Fruit fly (Drosophila melanogaster) whole organism, embryonic: ENCODE results near the gene Cyp1.
A peak's percentile ranks its signal among the peaks of the same experiment; 100 is the strongest.

Experiments
- Asciz ChIP-seq: fragments of 200-800 bp; sonication (Bioruptor generic); optimal IDR thresholded peaks from 2 replicates; lab custom pipeline; 2017; ENCODE audit warnings: missing biosample characterization, mild to moderate bottlenecking, missing genetic modification characterization, missing genetic modification reagents
- Atf-2 ChIP-seq: fragments of 200-800 bp; sonication (Bioruptor generic); optimal IDR thresholded peaks from 2 replicates; lab custom pipeline; 2016; ENCODE audit warnings: missing biosample characterization, missing genetic modification characterization
- Awh ChIP-seq: fragments of 200-800 bp; sonication (Bioruptor generic); IDR thresholded peaks from 2 replicates; pipeline ENCODE4, ENCODE4 v1.3.6; 2022; ENCODE audit warnings: missing biosample characterization, missing genetic modification characterization
- Bdp1 ChIP-seq: fragments of 200-800 bp; sonication (Bioruptor generic); optimal IDR thresholded peaks from 3 replicates; lab custom pipeline; 2016; ENCODE audit warnings: missing biosample characterization, missing genetic modification characterization
- Bteb2 ChIP-seq: fragments of 200-800 bp; sonication (Bioruptor generic); optimal IDR thresholded peaks from 2 replicates; lab custom pipeline; 2016; ENCODE audit warnings: missing biosample characterization, missing genetic modification characterization
- CG11085 ChIP-seq: fragments of 200-800 bp; sonication (Bioruptor generic); IDR thresholded peaks from 2 replicates; pipeline ENCODE4 v1.3.6; 2022; ENCODE audit warnings: missing biosample characterization, missing genetic modification characterization
- CG12155 ChIP-seq: fragments of 200-800 bp; sonication (Bioruptor generic); optimal IDR thresholded peaks from 3 replicates; lab custom pipeline; 2016; ENCODE audit warnings: missing biosample characterization, missing genetic modification characterization
- CG14710 ChIP-seq: fragments of 200-800 bp; sonication (Bioruptor generic); optimal IDR thresholded peaks from 3 replicates; lab custom pipeline; 2019; ENCODE audit warnings: missing biosample characterization, mild to moderate bottlenecking, missing genetic modification characterization, moderate library complexity
- CG1529 ChIP-seq: fragments of 200-800 bp; sonication (Bioruptor generic); optimal IDR thresholded peaks from 3 replicates; lab custom pipeline; 2018; ENCODE audit warnings: missing biosample characterization, missing genetic modification characterization
- CG15479 ChIP-seq: fragments of 200-800 bp; sonication (Bioruptor generic); optimal IDR thresholded peaks from 3 replicates; lab custom pipeline; 2019; ENCODE audit warnings: missing biosample characterization, mild to moderate bottlenecking, missing genetic modification characterization, moderate library complexity
- CG16779 ChIP-seq: fragments of 200-800 bp; sonication (Bioruptor generic); IDR thresholded peaks from 2 replicates; pipeline ENCODE4 v1.3.6; 2022; ENCODE audit warnings: missing biosample characterization, missing genetic modification characterization
- CG18599 ChIP-seq: fragments of 200-800 bp; sonication (Bioruptor generic); optimal IDR thresholded peaks from 3 replicates; lab custom pipeline; 2017; ENCODE audit warnings: missing biosample characterization, missing genetic modification characterization, mild to moderate bottlenecking, moderate library complexity, missing genetic modification reagents
- CG2116 ChIP-seq: fragments of 200-800 bp; sonication (Bioruptor generic); optimal IDR thresholded peaks from 3 replicates; lab custom pipeline; 2018; ENCODE audit warnings: missing biosample characterization, mild to moderate bottlenecking, missing genetic modification characterization
- CG34376 ChIP-seq: fragments of 200-800 bp; sonication (Bioruptor generic); optimal IDR thresholded peaks from 2 replicates; lab custom pipeline; 2018; ENCODE audit warnings: missing biosample characterization, mild to moderate bottlenecking, missing genetic modification characterization
- CG5953 ChIP-seq: fragments of 200-800 bp; sonication (Bioruptor generic); IDR thresholded peaks from 2 replicates; pipeline ENCODE4 v1.3.6; 2022; ENCODE audit warnings: missing biosample characterization, missing genetic modification characterization
- CG6272 ChIP-seq: fragments of 200-800 bp; sonication (Bioruptor generic); IDR thresholded peaks from 2 replicates; pipeline ENCODE4 v1.3.6; 2022; ENCODE audit warnings: missing biosample characterization, missing genetic modification characterization
- Dad ChIP-seq: fragments of 200-800 bp; sonication (Bioruptor generic); optimal IDR thresholded peaks from 3 replicates; lab custom pipeline; 2016; ENCODE audit warnings: missing biosample characterization, missing genetic modification characterization
- Deaf1 ChIP-seq: fragments of 200-800 bp; optimal IDR thresholded peaks from 3 replicates; lab custom pipeline; 2019; ENCODE audit warnings: missing biosample characterization, mild to moderate bottlenecking, missing genetic modification characterization, moderate library complexity
- Dip2 ChIP-seq: fragments of 200-800 bp; sonication (Bioruptor generic); IDR thresholded peaks from 2 replicates; pipeline ENCODE4 v1.3.6; 2022; ENCODE audit warnings: missing biosample characterization, missing genetic modification characterization
- Ets65A ChIP-seq: fragments of 200-800 bp; sonication (Bioruptor generic); peaks from one replicate; lab custom pipeline; 2016; ENCODE audit warnings: missing biosample characterization, missing genetic modification characterization
- MTF-1 ChIP-seq: fragments of 200-800 bp; sonication (Bioruptor generic); optimal IDR thresholded peaks from 2 replicates; lab custom pipeline; 2018; ENCODE audit warnings: missing biosample characterization, mild to moderate bottlenecking, missing genetic modification characterization, borderline replicate concordance
- Myb ChIP-seq: fragments of 200-800 bp; sonication (Bioruptor generic); optimal IDR thresholded peaks from 2 replicates; lab custom pipeline; 2016; ENCODE audit warnings: missing biosample characterization, missing genetic modification characterization
- NFAT ChIP-seq: fragments of 200-800 bp; sonication (Bioruptor generic); IDR thresholded peaks from 2 replicates; pipeline ENCODE4 v1.3.6; 2022; ENCODE audit warnings: missing biosample characterization, missing genetic modification characterization
- NK7.1 ChIP-seq: fragments of 200-800 bp; sonication (Bioruptor generic); optimal IDR thresholded peaks from 3 replicates; lab custom pipeline; 2016; ENCODE audit warnings: missing biosample characterization, missing genetic modification characterization
- Neu2 ChIP-seq: fragments of 200-800 bp; sonication (Bioruptor generic); optimal IDR thresholded peaks from 3 replicates; lab custom pipeline; 2016; ENCODE audit warnings: missing biosample characterization, missing genetic modification characterization, borderline replicate concordance
- Oaz ChIP-seq: fragments of 200-800 bp; sonication (Bioruptor generic); IDR thresholded peaks from 2 replicates; pipeline ENCODE4 v1.3.6; 2022; ENCODE audit warnings: missing biosample characterization, missing genetic modification characterization
- Ptx1 ChIP-seq: fragments of 200-800 bp; sonication (Bioruptor generic); IDR thresholded peaks from 2 replicates; pipeline ENCODE4 v1.3.6; 2022; ENCODE audit warnings: missing biosample characterization, missing genetic modification characterization
- Vsx1 ChIP-seq: fragments of 200-800 bp; sonication (Bioruptor generic); optimal IDR thresholded peaks from 2 replicates; lab custom pipeline; 2017; ENCODE audit warnings: missing biosample characterization, mild to moderate bottlenecking, missing genetic modification characterization, missing genetic modification reagents
- YL-1 ChIP-seq: fragments of 200-800 bp; sonication (Bioruptor generic); optimal IDR thresholded peaks from 3 replicates; lab custom pipeline; 2017; ENCODE audit warnings: missing biosample characterization, mild to moderate bottlenecking, missing genetic modification characterization
- caup ChIP-seq: fragments of 200-800 bp; sonication (Bioruptor generic); optimal IDR thresholded peaks from 3 replicates; lab custom pipeline; 2017; ENCODE audit warnings: missing biosample characterization, mild to moderate bottlenecking, missing genetic modification characterization, moderate library complexity; ENCODE audit not compliant: severe bottlenecking
- chinmo ChIP-seq: fragments of 200-800 bp; sonication (Bioruptor generic); IDR thresholded peaks from 4 replicates; pipeline ENCODE4 v1.3.6; 2022; ENCODE audit warnings: missing biosample characterization, missing genetic modification characterization; ENCODE audit not compliant: partially characterized antibody
- chn ChIP-seq: fragments of 200-800 bp; sonication (Bioruptor generic); optimal IDR thresholded peaks from 2 replicates; lab custom pipeline; 2016; ENCODE audit warnings: missing biosample characterization, missing genetic modification characterization
- da ChIP-seq: fragments of 200-800 bp; sonication (Bioruptor generic); optimal IDR thresholded peaks from 2 replicates; lab custom pipeline; 2016; ENCODE audit warnings: missing biosample characterization, missing genetic modification characterization
- dan ChIP-seq: fragments of 200-800 bp; sonication (Bioruptor generic); IDR thresholded peaks from 2 replicates; pipeline ENCODE4 v1.3.6; 2022; ENCODE audit warnings: missing biosample characterization, missing genetic modification characterization
- dmrt99B ChIP-seq: fragments of 200-800 bp; sonication (Bioruptor generic); optimal IDR thresholded peaks from 2 replicates; lab custom pipeline; 2018; ENCODE audit warnings: missing biosample characterization, mild to moderate bottlenecking, missing genetic modification characterization, moderate library complexity
- emc ChIP-seq: fragments of 200-800 bp; sonication (Bioruptor generic); optimal IDR thresholded peaks from 2 replicates; lab custom pipeline; 2016; ENCODE audit warnings: missing biosample characterization, missing genetic modification characterization
- kah ChIP-seq: fragments of 200-800 bp; sonication (Bioruptor generic); optimal IDR thresholded peaks from 2 replicates; lab custom pipeline; 2018; ENCODE audit warnings: missing biosample characterization, mild to moderate bottlenecking, missing genetic modification characterization
- ken ChIP-seq: fragments of 200-800 bp; sonication (Bioruptor generic); IDR thresholded peaks from 3 replicates; pipeline ENCODE4 v1.3.6; 2022; ENCODE audit warnings: missing biosample characterization, missing genetic modification characterization
- knrl ChIP-seq: fragments of 200-800 bp; sonication (Bioruptor generic); IDR thresholded peaks from 3 replicates; pipeline ENCODE4 v1.3.6; 2022; ENCODE audit warnings: missing biosample characterization, missing genetic modification characterization; ENCODE audit not compliant: partially characterized antibody
- mld ChIP-seq: fragments of 200-800 bp; sonication (Bioruptor generic); IDR thresholded peaks from 3 replicates; pipeline ENCODE4 v1.3.6; 2022; ENCODE audit warnings: missing biosample characterization, missing genetic modification characterization; ENCODE audit not compliant: partially characterized antibody
- nerfin-2 ChIP-seq: fragments of 200-800 bp; sonication (Bioruptor generic); IDR thresholded peaks from 2 replicates; pipeline ENCODE4 v1.3.6; 2022; ENCODE audit warnings: missing biosample characterization, missing genetic modification characterization; ENCODE audit not compliant: partially characterized antibody
- org-1 ChIP-seq: fragments of 200-800 bp; sonication (Bioruptor generic); optimal IDR thresholded peaks from 2 replicates; lab custom pipeline; 2017; ENCODE audit warnings: missing biosample characterization, missing genetic modification characterization
- peb ChIP-seq: fragments of 200-800 bp; sonication (Bioruptor generic); IDR thresholded peaks from 2 replicates; pipeline ENCODE4 v1.3.6; 2022; ENCODE audit warnings: missing biosample characterization, missing genetic modification characterization
- prd ChIP-seq, 3 experiments: fragments of >200 bp in 2 of 3; fragments of 200-800 bp in 1 of 3; sonication (Bioruptor generic) in 1 of 3; optimal IDR thresholded peaks in 2 of 3; IDR thresholded peaks in 1 of 3; 2 replicates in 2 of 3; 3 replicates in 1 of 3; pipeline versions ENCODE4 v1.3.6 to Lab custom; 2017 to 2022; ENCODE audit warnings: missing biosample characterization in 1 of 3, missing genetic modification characterization in 1 of 3
- pros ChIP-seq: fragments of 200-800 bp; sonication (Bioruptor generic); optimal IDR thresholded peaks from 3 replicates; lab custom pipeline; 2019; ENCODE audit warnings: missing biosample characterization, mild to moderate bottlenecking, missing genetic modification characterization, moderate library complexity
- row ChIP-seq: fragments of 200-800 bp; sonication (Bioruptor generic); IDR thresholded peaks from 3 replicates; pipeline ENCODE4 v1.3.6; 2022; ENCODE audit warnings: missing biosample characterization, missing genetic modification characterization
- run ChIP-seq: fragments of 200-800 bp; sonication (Bioruptor generic); optimal IDR thresholded peaks from 3 replicates; lab custom pipeline; 2018; ENCODE audit warnings: missing biosample characterization, mild to moderate bottlenecking, missing genetic modification characterization
- salm ChIP-seq: fragments of 200-800 bp; sonication (Bioruptor generic); optimal IDR thresholded peaks from 2 replicates; lab custom pipeline; 2018; ENCODE audit warnings: missing biosample characterization, mild to moderate bottlenecking, missing genetic modification characterization
- seq ChIP-seq: fragments of 200-800 bp; sonication (Bioruptor generic); IDR thresholded peaks from 2 replicates; pipeline ENCODE4 v1.3.6; 2022; ENCODE audit warnings: missing biosample characterization, missing genetic modification characterization

Cyp1 gene

DNA sequence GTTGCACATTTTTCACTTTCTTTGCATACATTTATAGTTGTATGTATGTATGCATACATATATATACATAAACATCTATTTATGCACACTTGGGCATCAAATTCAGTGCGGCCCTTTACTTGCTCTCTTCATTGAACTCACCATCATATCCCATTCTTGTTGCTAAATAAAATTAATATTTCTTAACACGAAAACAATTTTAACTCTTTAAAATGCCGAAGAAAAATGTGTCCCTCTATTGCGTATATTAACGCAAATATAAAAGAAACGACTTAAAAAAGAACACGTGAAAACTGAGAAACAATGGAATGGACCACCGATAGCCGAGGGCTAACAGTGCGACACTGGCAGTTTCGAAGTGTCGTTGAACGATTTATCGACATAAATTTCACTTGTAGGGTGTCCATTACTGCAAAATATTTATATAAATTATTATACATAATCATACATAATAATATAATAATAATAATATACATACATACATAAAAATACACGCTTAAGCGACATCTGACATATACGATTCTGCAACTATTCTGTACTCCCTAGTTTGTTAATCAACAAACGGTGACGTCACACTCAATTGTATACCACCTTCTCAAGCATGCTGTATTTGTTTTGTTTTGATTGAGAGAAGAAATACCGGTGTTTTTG is 38.6 kb upstream of the Cyp1 start, which contains the start of the genes U2af50 and PIG-Q (continued):
- TF ChIP-seq Vsx1 (GFP tag; lab: Kevin White, UChicago) (no peak), Neu2 (GFP tag; lab: Kevin White, UChicago) (no peak), peb (peak; percentile 78), NK7.1 (GFP tag; lab: Kevin White, UChicago) (peak; percentile 46), CG18599 (GFP tag; lab: Kevin White, UChicago) (peak; percentile 92), CG14710 (tag; lab: Kevin White, UChicago) (peak; percentile 97), emc (GFP tag; lab: Kevin White, UChicago) (no peak), CG12155 (peak; percentile 89), CG16779 (GFP tag; lab: Robert Waterston, UW) (no peak; the same call in 1 of the 2 replicates), knrl (no peak; the same call in none of the 3 replicates), CG34376 (GFP tag; lab: Kevin White, UChicago) (peak; percentile 77), Atf-2 (GFP tag; lab: Kevin White, UChicago) (peak; percentile 41), YL-1 (peak; percentile 51), Awh (GFP tag; lab: Robert Waterston, UW) (no peak; the same call in 1 of the 2 replicates), kah (GFP tag; lab: Kevin White, UChicago) (peak; percentile 82), dmrt99B (peak; percentile 93), Bdp1 (no peak), da (no peak), pros (GFP tag; lab: Kevin White, UChicago) (peak; percentile 18), org-1 (GFP tag; lab: Kevin White, UChicago) (peak; percentile 84), run (peak; percentile 85), Dad (GFP tag; lab: Kevin White, UChicago) (peak; percentile 45), Ets65A (GFP tag; lab: Kevin White, UChicago) (peak; percentile 83), NFAT (GFP tag; lab: Robert Waterston, UW) (no peak), Bteb2 (GFP tag; lab: Kevin White, UChicago) (peak; percentile 37), MTF-1 (GFP tag; lab: Kevin White, UChicago) (no peak), CG6272 (no peak), seq (GFP tag; lab: Robert Waterston, UW) (peak; percentile 88; the same call in 1 of the 2 replicates), row (GFP tag; lab: Robert Waterston, UW) (peak; percentile 98), caup (GFP tag; lab: Kevin White, UChicago) (peak; percentile 89), CG11085 (no peak; the same call in 1 of the 2 replicates), chn (peak; percentile 56), Ptx1 (GFP tag; lab: Robert Waterston, UW) (peak; percentile 95), salm (tag; lab: Kevin White, UChicago) (peak; percentile 90), nerfin-2 (GFP tag; lab: Robert Waterston, UW) (no peak), CG2116 (peak; percentile 96), Asciz (GFP tag; lab: Kevin White, UChicago) (peak; percentile 90), mld (GFP tag; lab: Robert Waterston, UW) (no peak), Dip2 (GFP tag; lab: Robert Waterston, UW) (no peak), dan (GFP tag; lab: Robert Waterston, UW) (no peak), Deaf1 (peak; percentile 78), prd (optimal IDR thresholded peaks at IDR 0.05; lab: Kevin White, UChicago) (no peak), prd (GFP tag; IDR thresholded peaks at IDR 0.05; lab: Robert Waterston, UW) (peak; percentile 96), Oaz (no peak; the same call in 1 of the 2 replicates), CG1529 (GFP tag; lab: Kevin White, UChicago) (peak; percentile 83), CG15479 (GFP tag; lab: Kevin White, UChicago) (peak; percentile 27), CG5953 (GFP tag; lab: Robert Waterston, UW) (peak; percentile 68), Myb (GFP tag; lab: Kevin White, UChicago) (peak; percentile 11), chinmo (GFP tag; lab: Robert Waterston, UW) (no peak), ken (no peak; the same call in 1 of the 3 replicates)
